Worm (Caenorhabditis elegans) whole organism, young adult: ENCODE data around the gene clec-127.

ENCODE experiments used
- C17E4.6 ChIP-seq: fragments of 200-800 bp; sonication (Bioruptor generic); IDR thresholded peaks from 2 replicates; pipeline ENCODE4 v1.3.6; 2022; ENCODE audit warnings: missing genetic modification reagents, missing genetic modification characterization, missing compliant biosample characterization
- D2030.7 ChIP-seq: fragments of 200-800 bp; sonication (Bioruptor generic); IDR thresholded peaks from 2 replicates; pipeline ENCODE4 v1.3.6; 2022; ENCODE audit warnings: missing genetic modification reagents, missing genetic modification characterization, missing compliant biosample characterization
- K11D2.4 ChIP-seq: fragments of 200-800 bp; sonication (Bioruptor generic); IDR thresholded peaks from 2 replicates; pipeline ENCODE4 v1.3.6; 2022; ENCODE audit warnings: missing genetic modification reagents, missing genetic modification characterization, missing compliant biosample characterization
- K12H6.12 ChIP-seq: fragments of 200-800 bp; sonication (Bioruptor generic); optimal IDR thresholded peaks from 2 replicates; lab custom pipeline; 2018; ENCODE audit warnings: mild to moderate bottlenecking, missing genetic modification characterization, missing compliant biosample characterization
- T07F8.4 ChIP-seq: sonication (generic microtip); optimal IDR thresholded peaks from 2 replicates; lab custom pipeline; 2016; ENCODE audit warnings: mild to moderate bottlenecking, missing genetic modification characterization, moderate library complexity, missing compliant biosample characterization
- Y53F4B.3 ChIP-seq: fragments of 200-800 bp; sonication (Bioruptor generic); IDR thresholded peaks from 2 replicates; pipeline ENCODE4 v1.3.6; 2022; ENCODE audit warnings: missing genetic modification reagents, missing genetic modification characterization, missing compliant biosample characterization
- ZK185.1 ChIP-seq: sonication (generic microtip); optimal IDR thresholded peaks from 2 replicates; lab custom pipeline; 2016; ENCODE audit warnings: mild to moderate bottlenecking, missing genetic modification characterization, missing compliant biosample characterization; ENCODE audit not compliant: poor library complexity, severe bottlenecking
- ama-1 ChIP-seq, 3 experiments: fragments of 150-350 bp in 1 of 3; sonication (generic microtip) in 2 of 3; optimal IDR thresholded peaks; 2 replicates each; lab custom pipeline; 2014 to 2018; ENCODE audit warnings: missing biosample characterization in 2 of 3, missing genetic modification characterization in 2 of 3, missing genetic modification reagents in 2 of 3
- atf-7 ChIP-seq: sonication (generic microtip); optimal IDR thresholded peaks from 2 replicates; lab custom pipeline; 2017; ENCODE audit warnings: mild to moderate bottlenecking, missing genetic modification characterization, missing compliant biosample characterization
- bed-1 ChIP-seq: fragments of 200-800 bp; sonication (Bioruptor generic); IDR thresholded peaks from 2 replicates; pipeline ENCODE4 v1.3.6; 2022; ENCODE audit warnings: missing genetic modification reagents, missing genetic modification characterization, missing compliant biosample characterization
- ccch-3 ChIP-seq: fragments of 200-800 bp; sonication (Bioruptor generic); optimal IDR thresholded peaks from 2 replicates; lab custom pipeline; 2018; ENCODE audit warnings: mild to moderate bottlenecking, missing genetic modification characterization, missing compliant biosample characterization
- cebp-1 ChIP-seq, 2 experiments: fragments of 200-800 bp in 1 of 2; sonication (Bioruptor generic) in 1 of 2; sonication (generic microtip) in 1 of 2; IDR thresholded peaks in 1 of 2; optimal IDR thresholded peaks in 1 of 2; 2 replicates each; pipeline versions ENCODE4 v1.3.6 to Lab custom; 2017 to 2022; ENCODE audit warnings: missing compliant biosample characterization in 2 of 2, missing genetic modification characterization in 2 of 2, mild to moderate bottlenecking in 1 of 2, missing genetic modification reagents in 1 of 2, moderate library complexity in 1 of 2
- ceh-27 ChIP-seq: fragments of 200-800 bp; sonication (Bioruptor generic); optimal IDR thresholded peaks from 2 replicates; lab custom pipeline; 2018; ENCODE audit warnings: mild to moderate bottlenecking, missing genetic modification characterization, moderate library complexity, missing compliant biosample characterization
- ceh-40 ChIP-seq: fragments of 200-800 bp; sonication (Bioruptor generic); IDR thresholded peaks from 2 replicates; pipeline ENCODE4 v1.3.6; 2022; ENCODE audit warnings: missing genetic modification characterization, missing compliant biosample characterization
- ceh-79 ChIP-seq: sonication (generic microtip); optimal IDR thresholded peaks from 2 replicates; lab custom pipeline; 2017; ENCODE audit warnings: mild to moderate bottlenecking, missing genetic modification characterization, missing compliant biosample characterization
- ceh-91 ChIP-seq: fragments of 200-800 bp; sonication (Bioruptor generic); IDR thresholded peaks from 2 replicates; pipeline ENCODE4 v1.3.6; 2022; ENCODE audit warnings: missing genetic modification reagents, missing genetic modification characterization, missing compliant biosample characterization
- dpl-1 ChIP-seq: fragments of 150-350 bp; optimal IDR thresholded peaks from 2 replicates; lab custom pipeline; 2014; ENCODE audit warnings: missing biosample characterization, missing genetic modification reagents, missing genetic modification characterization
- efl-1 ChIP-seq: fragments of 150-350 bp; optimal IDR thresholded peaks from 2 replicates; lab custom pipeline; 2014; ENCODE audit warnings: missing biosample characterization, missing genetic modification reagents, missing genetic modification characterization
- egrh-3 ChIP-seq: fragments of 200-800 bp; sonication (Bioruptor generic); IDR thresholded peaks from 2 replicates; pipeline ENCODE4 v1.3.6; 2022; ENCODE audit warnings: missing genetic modification reagents, missing genetic modification characterization, missing compliant biosample characterization
- ets-4 ChIP-seq: fragments of 200-800 bp; sonication (Bioruptor generic); optimal IDR thresholded peaks from 2 replicates; lab custom pipeline; 2018; ENCODE audit warnings: mild to moderate bottlenecking, missing genetic modification characterization, missing compliant biosample characterization
- fkh-3 ChIP-seq: sonication (generic microtip); optimal IDR thresholded peaks from 2 replicates; lab custom pipeline; 2016; ENCODE audit warnings: mild to moderate bottlenecking, missing genetic modification characterization, missing compliant biosample characterization
- gei-17 ChIP-seq: fragments of 200-800 bp; sonication (Bioruptor generic); optimal IDR thresholded peaks from 2 replicates; lab custom pipeline; 2018; ENCODE audit warnings: mild to moderate bottlenecking, missing genetic modification characterization, missing compliant biosample characterization
- him-1 ChIP-seq: sonication (generic microtip); optimal IDR thresholded peaks from 2 replicates; lab custom pipeline; 2016; ENCODE audit warnings: missing genotype, missing genetic modification reagents, missing genetic modification characterization, missing compliant biosample characterization
- hmg-20 ChIP-seq: fragments of 200-800 bp; sonication (Bioruptor generic); IDR thresholded peaks from 2 replicates; pipeline ENCODE4 v1.3.6; 2022; ENCODE audit warnings: missing genetic modification reagents, missing genetic modification characterization, missing compliant biosample characterization
- hsf-1 ChIP-seq: fragments of 200-800 bp; sonication (Bioruptor generic); IDR thresholded peaks from 2 replicates; pipeline ENCODE4 v1.3.6; 2022; ENCODE audit warnings: missing genetic modification reagents, missing genetic modification characterization, missing compliant biosample characterization
- lir-1 ChIP-seq: fragments of 200-800 bp; sonication (Bioruptor generic); conservative IDR thresholded peaks from 2 replicates; pipeline ENCODE4 v1.3.6; 2022; ENCODE audit warnings: missing genetic modification reagents, missing genetic modification characterization, missing compliant biosample characterization
- lsl-1 ChIP-seq: fragments of 200-800 bp; sonication (Bioruptor generic); optimal IDR thresholded peaks from 2 replicates; lab custom pipeline; 2018; ENCODE audit warnings: mild to moderate bottlenecking, missing genetic modification characterization, moderate library complexity, missing compliant biosample characterization
- madf-10 ChIP-seq: sonication (generic microtip); optimal IDR thresholded peaks from 2 replicates; lab custom pipeline; 2016; ENCODE audit warnings: mild to moderate bottlenecking, missing genetic modification characterization, missing compliant biosample characterization
- madf-6 ChIP-seq: fragments of 200-800 bp; sonication (Bioruptor generic); IDR thresholded peaks from 2 replicates; pipeline ENCODE4 v1.3.6; 2022; ENCODE audit warnings: missing genetic modification reagents, missing genetic modification characterization, missing compliant biosample characterization
- nfya-1 ChIP-seq: sonication (generic microtip); optimal IDR thresholded peaks from 2 replicates; lab custom pipeline; 2017; ENCODE audit warnings: antibody characterized with exemption, missing compliant biosample characterization, missing genetic modification characterization, borderline replicate concordance; ENCODE audit not compliant: insufficient read depth
- nfyb-1 ChIP-seq: fragments of 200-800 bp; sonication (Bioruptor generic); IDR thresholded peaks from 2 replicates; pipeline ENCODE4 v1.3.6; 2022; ENCODE audit warnings: missing genetic modification reagents, missing genetic modification characterization, missing compliant biosample characterization
- nhr-80 ChIP-seq: sonication (generic microtip); optimal IDR thresholded peaks from 2 replicates; lab custom pipeline; 2016; ENCODE audit warnings: missing genetic modification characterization, missing compliant biosample characterization
- nhr-90 ChIP-seq: sonication (generic microtip); optimal IDR thresholded peaks from 2 replicates; lab custom pipeline; 2016; ENCODE audit warnings: missing genotype, mild to moderate bottlenecking, missing genetic modification characterization, missing compliant biosample characterization
- pbrm-1 ChIP-seq: fragments of 200-800 bp; sonication (Bioruptor generic); IDR thresholded peaks from 2 replicates; pipeline ENCODE4 v1.3.6; 2022; ENCODE audit warnings: missing genetic modification reagents, missing genetic modification characterization, missing compliant biosample characterization
- rcor-1 ChIP-seq: fragments of 200-800 bp; sonication (Bioruptor generic); IDR thresholded peaks from 2 replicates; pipeline ENCODE4 v1.3.6; 2022; ENCODE audit warnings: missing genetic modification reagents, missing genetic modification characterization, missing compliant biosample characterization
- snpc-1.3 ChIP-seq: sonication (generic microtip); optimal IDR thresholded peaks from 2 replicates; lab custom pipeline; 2017; ENCODE audit warnings: missing genetic modification characterization, mild to moderate bottlenecking, missing compliant biosample characterization, antibody characterized with exemption, moderate library complexity, missing genotype, missing genetic modification reagents; ENCODE audit not compliant: insufficient read depth
- snpc-3.4 ChIP-seq: sonication (generic microtip); optimal IDR thresholded peaks from 2 replicates; lab custom pipeline; 2017; ENCODE audit warnings: missing genetic modification characterization, mild to moderate bottlenecking, missing compliant biosample characterization, antibody characterized with exemption, moderate library complexity, missing genotype, missing genetic modification reagents
- somi-1 ChIP-seq: fragments of 200-800 bp; sonication (Bioruptor generic); optimal IDR thresholded peaks from 2 replicates; lab custom pipeline; 2018; ENCODE audit warnings: mild to moderate bottlenecking, missing genetic modification characterization, missing compliant biosample characterization
- sptf-2 ChIP-seq: fragments of 200-800 bp; sonication (Bioruptor generic); optimal IDR thresholded peaks from 2 replicates; lab custom pipeline; 2018; ENCODE audit warnings: mild to moderate bottlenecking, missing genetic modification characterization, missing compliant biosample characterization
- tbp1 ChIP-seq: fragments of 200-800 bp; sonication (Bioruptor generic); optimal IDR thresholded peaks from 2 replicates; lab custom pipeline; 2018; ENCODE audit warnings: mild to moderate bottlenecking, missing genetic modification characterization, missing compliant biosample characterization
- tlf-1 ChIP-seq: fragments of 200-800 bp; sonication (Bioruptor generic); optimal IDR thresholded peaks from 2 replicates; lab custom pipeline; 2018; ENCODE audit warnings: mild to moderate bottlenecking, missing genetic modification characterization, missing compliant biosample characterization
- unc-130 ChIP-seq: sonication (generic microtip); optimal IDR thresholded peaks from 2 replicates; lab custom pipeline; 2016; ENCODE audit warnings: missing genetic modification reagents, missing genetic modification characterization, missing compliant biosample characterization
- xnd-1 ChIP-seq: sonication (generic microtip); optimal IDR thresholded peaks from 2 replicates; lab custom pipeline; 2016; ENCODE audit warnings: missing genotype, missing genetic modification reagents, missing genetic modification characterization, missing compliant biosample characterization
- zim-3 ChIP-seq: sonication (generic microtip); optimal IDR thresholded peaks from 2 replicates; lab custom pipeline; 2017; ENCODE audit warnings: mild to moderate bottlenecking, missing genetic modification characterization, moderate library complexity, missing compliant biosample characterization
- ztf-22 ChIP-seq: fragments of 200-800 bp; sonication (Bioruptor generic); optimal IDR thresholded peaks from 2 replicates; lab custom pipeline; 2018; ENCODE audit warnings: mild to moderate bottlenecking, missing genetic modification characterization, moderate library complexity, missing compliant biosample characterization
- ztf-25 ChIP-seq: fragments of 200-800 bp; sonication (Bioruptor generic); IDR thresholded peaks from 2 replicates; pipeline ENCODE4 v1.3.6; 2022; ENCODE audit warnings: missing genetic modification reagents, missing genetic modification characterization, missing compliant biosample characterization

Gene clec-127

DNA sequence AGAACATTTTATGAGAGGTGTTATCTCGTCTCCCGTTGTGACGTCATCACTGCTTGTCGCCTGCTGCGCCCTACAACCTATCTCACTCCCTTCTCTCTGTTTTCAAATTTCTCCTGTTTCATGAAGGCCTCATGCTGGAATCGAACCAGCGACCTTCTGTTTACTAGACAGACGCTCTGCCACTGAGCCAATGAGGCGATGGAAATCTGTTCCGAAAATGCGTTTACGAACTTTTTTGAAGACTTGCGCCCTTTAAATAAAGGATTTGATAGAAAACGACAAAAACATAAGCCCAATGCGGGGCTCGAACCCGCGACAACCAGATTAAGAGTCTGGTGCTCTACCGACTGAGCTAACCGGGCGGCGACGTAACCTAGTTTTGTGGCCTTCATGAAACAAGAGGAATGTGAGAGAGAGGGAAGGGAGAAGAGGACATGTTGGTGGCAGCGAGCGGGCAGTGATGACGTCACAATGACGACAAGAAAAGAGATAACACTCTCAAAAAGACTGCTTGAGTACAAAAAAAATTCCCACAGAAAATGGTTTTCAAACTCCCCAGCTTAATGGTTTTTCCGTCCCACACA, 50.0 kb downstream of the clec-127 start, which contains the start of gene clec-126 (continued):
- peak; percentile 12 for TF ChIP-seq efl-1
- peak; percentile 69 for TF ChIP-seq nhr-80
- TF ChIP-seq C17E4.6 (GFP tag; lab: Robert Waterston, UW), result 0 out of 2 replicates have a peak, but pooled peaks have one; percentile 16
- TF ChIP-seq gei-17, result peak; percentile 73
- 0 out of 2 replicates have a peak, but pooled peaks have one; percentile 29 for TF ChIP-seq ceh-91 (GFP tag; lab: Robert Waterston, UW)
- peak; percentile 62 for TF ChIP-seq snpc-3.4
- TF ChIP-seq unc-130 (GFP tag; lab: Kevin White, UChicago), result peak; percentile 80
- peak; percentile 56 for TF ChIP-seq ztf-22
- TF ChIP-seq K11D2.4 (GFP tag; lab: Robert Waterston, UW), result peak; percentile 50; the same call in 1 of the 2 replicates
- peak; percentile 87 for TF ChIP-seq him-1 (tag; lab: Kevin White, UChicago)
- TF ChIP-seq madf-6 (GFP tag; lab: Robert Waterston, UW), result peak; percentile 71
- TF ChIP-seq bed-1 (GFP tag; lab: Robert Waterston, UW), result no peak
- TF ChIP-seq sptf-2 (GFP tag; lab: Kevin White, UChicago), result peak; percentile 28
- TF ChIP-seq pbrm-1 (GFP tag; lab: Robert Waterston, UW), result peak; percentile 79
- no peak for TF ChIP-seq cebp-1 (GFP tag; IDR thresholded peaks at IDR 0.05; lab: Robert Waterston, UW)
- peak; percentile 77 for TF ChIP-seq cebp-1 (tag; optimal IDR thresholded peaks at IDR 0.05; lab: Kevin White, UChicago)
- TF ChIP-seq hsf-1 (GFP tag; lab: Robert Waterston, UW), result 0 out of 2 replicates have a peak, but pooled peaks have one; percentile 33
- TF ChIP-seq Y53F4B.3, result no peak
- peak; percentile 89 for TF ChIP-seq D2030.7 (GFP tag; lab: Robert Waterston, UW)
- peak; percentile 31 for TF ChIP-seq dpl-1
- peak; percentile 50 for TF ChIP-seq ccch-3
- peak; percentile 93 for TF ChIP-seq atf-7
- 0 out of 2 replicates have a peak, but pooled peaks have one; percentile 49 for TF ChIP-seq lir-1
- no peak for TF ChIP-seq nfya-1
- peak; percentile 90 for TF ChIP-seq T07F8.4 (tag; lab: Kevin White, UChicago)
- TF ChIP-seq ztf-25 (GFP tag; lab: Robert Waterston, UW), result no peak
- TF ChIP-seq ZK185.1 (tag; lab: Kevin White, UChicago), result peak; percentile 62
- peak; percentile 96 for TF ChIP-seq nhr-90
- TF ChIP-seq somi-1 (GFP tag; lab: Kevin White, UChicago), result peak; percentile 77
- TF ChIP-seq xnd-1, result peak; percentile 26
- peak; percentile 80 for TF ChIP-seq snpc-1.3 (tag; lab: Kevin White, UChicago)
- no peak for TF ChIP-seq ama-1 (optimal IDR thresholded peaks at IDR 0.05; lab: Kevin White, UChicago)
- peak; percentile 30 to 71 for TF ChIP-seq ama-1 (GFP tag; optimal IDR thresholded peaks at IDR 0.05; lab: Kevin White, UChicago)
- TF ChIP-seq lsl-1 (GFP tag; lab: Kevin White, UChicago), result peak; percentile 66
- peak; percentile 54 for TF ChIP-seq egrh-3 (GFP tag; lab: Robert Waterston, UW)
- TF ChIP-seq tlf-1 (GFP tag; lab: Kevin White, UChicago), result peak; percentile 77
- TF ChIP-seq ceh-40 (GFP tag; lab: Robert Waterston, UW), result no peak
- peak; percentile 49 for TF ChIP-seq ceh-79
- peak; percentile 45 for TF ChIP-seq ceh-27 (GFP tag; lab: Kevin White, UChicago)
- peak; percentile 92 for TF ChIP-seq tbp1
- TF ChIP-seq nfyb-1 (GFP tag; lab: Robert Waterston, UW), result peak; percentile 89
- TF ChIP-seq hmg-20 (GFP tag; lab: Robert Waterston, UW), result 0 out of 2 replicates have a peak, but pooled peaks have one; percentile 47
- peak; percentile 42 for TF ChIP-seq fkh-3 (tag; lab: Kevin White, UChicago)
- peak; percentile 59; the same call in 1 of the 2 replicates for TF ChIP-seq rcor-1 (GFP tag; lab: Robert Waterston, UW)
- TF ChIP-seq madf-10, result peak; percentile 87
- peak; percentile 46 for TF ChIP-seq zim-3 (tag; lab: Kevin White, UChicago)
- peak; percentile 62 for TF ChIP-seq K12H6.12 (tag; lab: Kevin White, UChicago)
- TF ChIP-seq ets-4 (GFP tag; lab: Kevin White, UChicago), result peak; percentile 12
